Worm (Caenorhabditis elegans) whole organism, L4 larva: Measurements from ENCODE around the gene lgc-31.

Experiments used
- D1046.2 ChIP-seq: fragments of 200-800 bp; sonication (Bioruptor generic); IDR thresholded peaks from 2 replicates; pipeline ENCODE4 v1.3.6; 2022; ENCODE audit warnings: missing genetic modification characterization, missing compliant biosample characterization
- F10B5.3 ChIP-seq: sonication (generic microtip); optimal IDR thresholded peaks from 2 replicates; lab custom pipeline; 2016; ENCODE audit warnings: mild to moderate bottlenecking, missing genetic modification characterization, missing compliant biosample characterization
- F26F4.8 ChIP-seq: fragments of 200-800 bp; sonication (Bioruptor generic); conservative IDR thresholded peaks from 2 replicates; pipeline ENCODE4 v1.3.6; 2022; ENCODE audit warnings: missing genetic modification characterization, missing compliant biosample characterization
- F37D6.2 ChIP-seq: sonication (generic microtip); optimal IDR thresholded peaks from 2 replicates; lab custom pipeline; 2016; ENCODE audit warnings: mild to moderate bottlenecking, missing genetic modification characterization, missing compliant biosample characterization
- T26A8.4 ChIP-seq: fragments of 200-800 bp; sonication (Bioruptor generic); IDR thresholded peaks from 2 replicates; pipeline ENCODE4 v1.3.6; 2022; ENCODE audit warnings: missing genetic modification characterization, missing compliant biosample characterization
- Y105C5A.15 ChIP-seq: fragments of 200-800 bp; sonication (Bioruptor generic); IDR thresholded peaks from 2 replicates; pipeline ENCODE4 v1.3.6; 2022; ENCODE audit warnings: missing genetic modification characterization, missing compliant biosample characterization
- Y48G9A.11 ChIP-seq: fragments of 200-800 bp; sonication (Bioruptor generic); IDR thresholded peaks from 2 replicates; pipeline ENCODE4 v1.3.6; 2022; ENCODE audit warnings: missing genetic modification reagents, missing genetic modification characterization, missing compliant biosample characterization
- ZK337.2 ChIP-seq: fragments of 200-800 bp; sonication (Bioruptor generic); IDR thresholded peaks from 2 replicates; pipeline ENCODE4 v1.3.6; 2022; ENCODE audit warnings: missing genetic modification reagents, missing genetic modification characterization, missing compliant biosample characterization
- ZK546.5 ChIP-seq, 2 experiments: sonication (generic microtip); optimal IDR thresholded peaks; 2 replicates each; lab custom pipeline; 2017; ENCODE audit warnings: missing biosample characterization in 2 of 2, missing genetic modification characterization in 2 of 2
- attf-4 ChIP-seq: sonication (generic microtip); optimal IDR thresholded peaks from 3 replicates; lab custom pipeline; 2017; ENCODE audit warnings: missing biosample characterization, missing genetic modification characterization
- ceh-20 ChIP-seq: fragments of 200-800 bp; sonication (Bioruptor generic); IDR thresholded peaks from 2 replicates; pipeline ENCODE4 v1.3.6; 2022; ENCODE audit warnings: missing genetic modification reagents, missing genetic modification characterization, missing compliant biosample characterization
- ceh-28 ChIP-seq: fragments of 150-350 bp; optimal IDR thresholded peaks from 2 replicates; lab custom pipeline; 2014; ENCODE audit warnings: missing biosample characterization, missing genetic modification reagents, missing genetic modification characterization
- ceh-32 ChIP-seq: sonication (generic microtip); optimal IDR thresholded peaks from 2 replicates; lab custom pipeline; 2016; ENCODE audit warnings: mild to moderate bottlenecking, missing genetic modification characterization, missing compliant biosample characterization; ENCODE audit not compliant: poor library complexity
- ceh-62 ChIP-seq: sonication (generic microtip); optimal IDR thresholded peaks from 2 replicates; lab custom pipeline; 2017; ENCODE audit warnings: missing biosample characterization, missing genetic modification characterization
- ces-1 ChIP-seq: fragments of 150-350 bp; sonication (generic microtip); optimal IDR thresholded peaks from 4 replicates; lab custom pipeline; 2014; ENCODE audit warnings: missing biosample characterization, missing genetic modification reagents, missing genetic modification characterization
- cey-2 ChIP-seq: sonication (generic microtip); optimal IDR thresholded peaks from 3 replicates; lab custom pipeline; 2017; ENCODE audit warnings: missing genetic modification characterization, mild to moderate bottlenecking, missing compliant biosample characterization, antibody characterized with exemption, borderline replicate concordance; ENCODE audit not compliant: insufficient read depth
- daf-19 ChIP-seq: fragments of 200-800 bp; sonication (Bioruptor generic); conservative IDR thresholded peaks from 2 replicates; pipeline ENCODE4 v1.3.6; 2022; ENCODE audit warnings: missing genetic modification characterization, missing compliant biosample characterization
- dmd-6 ChIP-seq: fragments of 200-800 bp; sonication (Bioruptor generic); IDR thresholded peaks from 2 replicates; pipeline ENCODE4 v1.3.6; 2022; ENCODE audit warnings: missing genetic modification reagents, missing genetic modification characterization, missing compliant biosample characterization
- dmd-8 ChIP-seq: fragments of 200-800 bp; sonication (Bioruptor generic); IDR thresholded peaks from 2 replicates; pipeline ENCODE4 v1.3.6; 2022; ENCODE audit warnings: missing genetic modification characterization, missing compliant biosample characterization
- dmd-9 ChIP-seq: fragments of 200-800 bp; sonication (Bioruptor generic); IDR thresholded peaks from 2 replicates; pipeline ENCODE4 v1.3.6; 2022; ENCODE audit warnings: missing genetic modification reagents, missing genetic modification characterization, missing compliant biosample characterization
- dve-1 ChIP-seq: sonication (generic microtip); optimal IDR thresholded peaks from 2 replicates; lab custom pipeline; 2017; ENCODE audit warnings: antibody characterized with exemption, mild to moderate bottlenecking, missing genetic modification characterization, missing compliant biosample characterization; ENCODE audit not compliant: insufficient read depth
- fkh-10 ChIP-seq: fragments of 150-350 bp; optimal IDR thresholded peaks from 2 replicates; lab custom pipeline; 2014; ENCODE audit warnings: missing biosample characterization, missing genetic modification reagents, missing genetic modification characterization
- gei-8 ChIP-seq: fragments of 200-800 bp; sonication (Bioruptor generic); optimal IDR thresholded peaks from 2 replicates; lab custom pipeline; 2018; ENCODE audit warnings: mild to moderate bottlenecking, missing genetic modification characterization, missing compliant biosample characterization
- hif-1 ChIP-seq, 2 experiments: sonication (generic microtip); optimal IDR thresholded peaks; 2 replicates each; lab custom pipeline; 2016 to 2017; ENCODE audit warnings: missing compliant biosample characterization in 2 of 2, missing genetic modification characterization in 2 of 2, missing genetic modification reagents in 2 of 2, missing genotype in 2 of 2, mild to moderate bottlenecking in 1 of 2
- hlh-11 ChIP-seq: fragments of 200-800 bp; sonication (Bioruptor generic); optimal IDR thresholded peaks from 2 replicates; lab custom pipeline; 2018; ENCODE audit warnings: mild to moderate bottlenecking, missing genetic modification characterization, missing compliant biosample characterization
- jun-1 ChIP-seq: fragments of 150-350 bp; optimal IDR thresholded peaks from 2 replicates; lab custom pipeline; 2014; ENCODE audit warnings: missing biosample characterization, missing genetic modification reagents, missing genetic modification characterization
- lin-13 ChIP-seq: fragments of 150-350 bp; optimal IDR thresholded peaks from 2 replicates; lab custom pipeline; 2014; ENCODE audit warnings: missing biosample characterization, missing genetic modification reagents, missing genetic modification characterization
- lin-29 ChIP-seq: fragments of 200-800 bp; sonication (Bioruptor generic); IDR thresholded peaks from 2 replicates; pipeline ENCODE4 v1.3.6; 2022; ENCODE audit warnings: missing genetic modification reagents, missing genetic modification characterization, missing compliant biosample characterization
- lin-38 ChIP-seq: fragments of 200-800 bp; sonication (Bioruptor generic); IDR thresholded peaks from 2 replicates; pipeline ENCODE4 v1.3.6; 2022; ENCODE audit warnings: missing genetic modification reagents, missing genetic modification characterization, missing compliant biosample characterization
- lin-39 ChIP-seq: fragments of 150-350 bp; optimal IDR thresholded peaks from 2 replicates; lab custom pipeline; 2014; ENCODE audit warnings: missing biosample characterization, missing genetic modification reagents, missing genetic modification characterization
- lir-3 ChIP-seq: sonication (generic microtip); optimal IDR thresholded peaks from 2 replicates; lab custom pipeline; 2016; ENCODE audit warnings: mild to moderate bottlenecking, missing genetic modification characterization, missing compliant biosample characterization
- lsy-2 ChIP-seq, 2 experiments: fragments of 150-350 bp in 1 of 2; sonication (generic microtip) in 1 of 2; optimal IDR thresholded peaks; 2 replicates each; lab custom pipeline; 2014 to 2017; ENCODE audit warnings: missing biosample characterization in 2 of 2, missing genetic modification characterization in 2 of 2
- madf-5 ChIP-seq, 2 experiments: fragments of 200-800 bp; sonication (Bioruptor generic); IDR thresholded peaks; 2 replicates each; pipeline ENCODE4 v1.3.6; 2022; ENCODE audit warnings: missing compliant biosample characterization in 2 of 2, missing genetic modification characterization in 2 of 2
- mes-2 ChIP-seq: sonication (generic microtip); optimal IDR thresholded peaks from 2 replicates; lab custom pipeline; 2016; ENCODE audit warnings: missing genotype, mild to moderate bottlenecking, missing genetic modification characterization, missing compliant biosample characterization; ENCODE audit not compliant: poor library complexity, severe bottlenecking
- nhr-102 ChIP-seq: sonication (generic microtip); optimal IDR thresholded peaks from 2 replicates; lab custom pipeline; 2016; ENCODE audit warnings: mild to moderate bottlenecking, missing genetic modification characterization, moderate library complexity, missing compliant biosample characterization
- nhr-11 ChIP-seq: fragments of 150-350 bp; optimal IDR thresholded peaks from 2 replicates; lab custom pipeline; 2014; ENCODE audit warnings: missing biosample characterization, missing genetic modification characterization
- nhr-237 ChIP-seq: sonication (generic microtip); optimal IDR thresholded peaks from 2 replicates; lab custom pipeline; 2017; ENCODE audit warnings: missing biosample characterization, missing genetic modification characterization
- nhr-25 ChIP-seq: sonication (generic microtip); optimal IDR thresholded peaks from 2 replicates; lab custom pipeline; 2017; ENCODE audit warnings: missing genetic modification characterization, mild to moderate bottlenecking, missing compliant biosample characterization, antibody characterized with exemption, moderate library complexity, borderline replicate concordance; ENCODE audit not compliant: insufficient read depth
- nhr-28 ChIP-seq: fragments of 150-350 bp; optimal IDR thresholded peaks from 2 replicates; lab custom pipeline; 2014; ENCODE audit warnings: missing biosample characterization, missing genetic modification characterization
- nhr-42 ChIP-seq: fragments of 200-800 bp; sonication (Bioruptor generic); IDR thresholded peaks from 2 replicates; pipeline ENCODE4 v1.3.6; 2022; ENCODE audit warnings: missing genetic modification characterization, missing compliant biosample characterization
- rbr-2 ChIP-seq: sonication (generic microtip); optimal IDR thresholded peaks from 2 replicates; lab custom pipeline; 2016; ENCODE audit warnings: missing genotype, missing genetic modification characterization, missing compliant biosample characterization
- set-16 ChIP-seq: fragments of 200-800 bp; sonication (Bioruptor generic); IDR thresholded peaks from 2 replicates; pipeline ENCODE4 v1.3.6; 2022; ENCODE audit warnings: missing genetic modification reagents, missing genetic modification characterization, missing compliant biosample characterization
- spr-1 ChIP-seq: sonication (generic microtip); optimal IDR thresholded peaks from 2 replicates; lab custom pipeline; 2016; ENCODE audit warnings: mild to moderate bottlenecking, missing genetic modification characterization, missing compliant biosample characterization
- unc-130 ChIP-seq: sonication (generic microtip); optimal IDR thresholded peaks from 2 replicates; lab custom pipeline; 2016; ENCODE audit warnings: missing genetic modification reagents, missing genetic modification characterization, missing compliant biosample characterization
- unc-62 ChIP-seq, 3 experiments: fragments of 150-350 bp in 1 of 3; sonication (generic microtip); optimal IDR thresholded peaks in 2 of 3; peaks in 1 of 3; 1 replicate in 1 of 3; 2 replicates in 2 of 3; lab custom pipeline; 2014 to 2017; ENCODE audit warnings: missing biosample characterization in 3 of 3, missing genetic modification characterization in 3 of 3, missing genetic modification reagents in 3 of 3, missing genotype in 1 of 3
- vab-7 ChIP-seq: fragments of 200-800 bp; sonication (Bioruptor generic); IDR thresholded peaks from 2 replicates; pipeline ENCODE4 v1.3.6; 2022; ENCODE audit warnings: missing genetic modification reagents, missing genetic modification characterization, missing compliant biosample characterization
- ztf-11 ChIP-seq: fragments of 150-350 bp; optimal IDR thresholded peaks from 2 replicates; lab custom pipeline; 2014; ENCODE audit warnings: missing biosample characterization, missing genetic modification characterization

lgc-31 gene

ce11 chrV:15515365-15515764 is 6.5 kb downstream of the lgc-31 start (continued):
- TF ChIP-seq lsy-2 (tag; optimal IDR thresholded peaks at IDR 0.05; lab: Kevin White, UChicago) (no peak), ces-1 (GFP tag; lab: Kevin White, UChicago) (no peak), Y105C5A.15 (GFP tag; lab: Robert Waterston, UW) (0 out of 2 replicates have a peak, but pooled peaks have one; percentile 19), hif-1 (tag; optimal IDR thresholded peaks at IDR 0.05; lab: Kevin White, UChicago) (no peak), unc-62 (GFP tag; optimal IDR thresholded peaks at IDR 0.05 in 1 of 2; lab: Kevin White, UChicago) (peak in 1 of 2 experiments; percentile 31), unc-62 (tag; optimal IDR thresholded peaks at IDR 0.05; lab: Kevin White, UChicago) (no peak), dve-1 (peak; percentile 34), lin-39 (tag; lab: Kevin White, UChicago) (no peak), rbr-2 (tag; lab: Kevin White, UChicago) (no peak), spr-1 (tag; lab: Kevin White, UChicago) (no peak), nhr-11 (tag; lab: Kevin White, UChicago) (no peak), lin-38 (no peak), T26A8.4 (GFP tag; lab: Robert Waterston, UW) (peak; percentile 36; the same call in 1 of the 2 replicates), cey-2 (tag; lab: Kevin White, UChicago) (no peak), ceh-62 (tag; lab: Kevin White, UChicago) (no peak), nhr-25 (tag; lab: Kevin White, UChicago) (no peak), lin-13 (GFP tag; lab: Kevin White, UChicago) (no peak), F26F4.8 (no peak), nhr-237 (tag; lab: Kevin White, UChicago) (no peak), ceh-32 (no peak), dmd-6 (GFP tag; lab: Robert Waterston, UW) (peak; percentile 48), hlh-11 (tag; lab: Kevin White, UChicago) (peak; percentile 7), nhr-28 (tag; lab: Kevin White, UChicago) (no peak), lir-3 (tag; lab: Kevin White, UChicago) (no peak), dmd-9 (GFP tag; lab: Robert Waterston, UW) (no peak), nhr-102 (tag; lab: Kevin White, UChicago) (no peak), ceh-28 (tag; lab: Kevin White, UChicago) (no peak), lin-29 (GFP tag; lab: Robert Waterston, UW) (no peak), Y48G9A.11 (GFP tag; lab: Robert Waterston, UW) (peak; percentile 31; the same call in 1 of the 2 replicates), madf-5 (GFP tag; IDR thresholded peaks at IDR 0.05; lab: Robert Waterston, UW) (0 out of 4 replicates have a peak, but pooled peaks of 1 of the 2 experiments have one; percentile 54), F37D6.2 (tag; lab: Kevin White, UChicago) (no peak), attf-4 (tag; lab: Kevin White, UChicago) (no peak), mes-2 (peak; percentile 34), ceh-20 (GFP tag; lab: Robert Waterston, UW) (no peak), dmd-8 (no peak), vab-7 (GFP tag; lab: Robert Waterston, UW) (peak; percentile 59), set-16 (GFP tag; lab: Robert Waterston, UW) (0 out of 2 replicates have a peak, but pooled peaks have one; percentile 14)

- 0 out of 2 replicates have a peak, but pooled peaks have one; percentile 12 for TF ChIP-seq daf-19
- TF ChIP-seq F10B5.3 (tag; lab: Kevin White, UChicago): peak; percentile 17
- TF ChIP-seq ZK546.5 (tag; optimal IDR thresholded peaks at IDR 0.05; lab: Kevin White, UChicago): no peak
- TF ChIP-seq gei-8 (GFP tag; lab: Kevin White, UChicago): no peak
- no peak for TF ChIP-seq ztf-11 (tag; lab: Kevin White, UChicago)
- no peak for TF ChIP-seq fkh-10 (GFP tag; lab: Kevin White, UChicago)
- no peak for TF ChIP-seq D1046.2
- TF ChIP-seq jun-1 (tag; lab: Kevin White, UChicago): no peak
- TF ChIP-seq unc-130 (GFP tag; lab: Kevin White, UChicago): peak; percentile 11
- TF ChIP-seq unc-62 (GFP tag; optimal IDR thresholded peaks at IDR 0.05 in 1 of 2; lab: Kevin White, UChicago): peak in 1 of 2 experiments; percentile 49
- TF ChIP-seq unc-62 (tag; optimal IDR thresholded peaks at IDR 0.05; lab: Kevin White, UChicago): no peak
- no peak for TF ChIP-seq ZK337.2 (GFP tag; lab: Robert Waterston, UW)
- TF ChIP-seq ceh-20 (GFP tag; lab: Robert Waterston, UW): no peak
- TF ChIP-seq nhr-42 (GFP tag; lab: Robert Waterston, UW): 0 out of 2 replicates have a peak, but pooled peaks have one; percentile 40
- TF ChIP-seq mes-2: peak; percentile 21
These were observed 8.7 kb downstream of the lgc-31 start for ce11 chrV:15512856-15513756.
